Worm (Caenorhabditis elegans) whole organism, L4 larva: ENCODE data around the gene F56D3.1.

Source experiments
- F26F4.8 ChIP-seq: fragments of 200-800 bp; sonication (Bioruptor generic); conservative IDR thresholded peaks from 2 replicates; pipeline ENCODE4 v1.3.6; 2022; ENCODE audit warnings: missing genetic modification characterization, missing compliant biosample characterization
- R02D3.7 ChIP-seq: fragments of 150-350 bp; sonication (generic microtip); optimal IDR thresholded peaks from 3 replicates; lab custom pipeline; 2014; ENCODE audit warnings: missing biosample characterization, missing genetic modification characterization
- T26A8.4 ChIP-seq: fragments of 200-800 bp; sonication (Bioruptor generic); IDR thresholded peaks from 2 replicates; pipeline ENCODE4 v1.3.6; 2022; ENCODE audit warnings: missing genetic modification characterization, missing compliant biosample characterization
- ZK546.5 ChIP-seq, 2 experiments: sonication (generic microtip); optimal IDR thresholded peaks; 2 replicates each; lab custom pipeline; 2017; ENCODE audit warnings: missing biosample characterization in 2 of 2, missing genetic modification characterization in 2 of 2
- ama-1 ChIP-seq: fragments of 150-350 bp; optimal IDR thresholded peaks from 2 replicates; lab custom pipeline; 2014; ENCODE audit warnings: inconsistent platforms, mixed read lengths
- ceh-82 ChIP-seq: sonication (generic microtip); optimal IDR thresholded peaks from 2 replicates; lab custom pipeline; 2017; ENCODE audit warnings: missing biosample characterization, missing genetic modification characterization
- cey-2 ChIP-seq: sonication (generic microtip); optimal IDR thresholded peaks from 3 replicates; lab custom pipeline; 2017; ENCODE audit warnings: missing genetic modification characterization, mild to moderate bottlenecking, missing compliant biosample characterization, antibody characterized with exemption, borderline replicate concordance; ENCODE audit not compliant: insufficient read depth
- ctbp-1 ChIP-seq: fragments of 200-800 bp; sonication (Bioruptor generic); IDR thresholded peaks from 2 replicates; pipeline ENCODE4 v1.3.6; 2022; ENCODE audit warnings: missing genetic modification reagents, missing genetic modification characterization, missing compliant biosample characterization
- daf-12 ChIP-seq: fragments of 150-350 bp; optimal IDR thresholded peaks from 2 replicates; lab custom pipeline; 2014; ENCODE audit warnings: missing biosample characterization, missing genetic modification reagents, missing genetic modification characterization
- daf-16 ChIP-seq, 3 experiments: sonication (generic microtip); optimal IDR thresholded peaks; 2 replicates each; lab custom pipeline; 2016 to 2017; ENCODE audit warnings: missing genetic modification characterization in 3 of 3, missing genetic modification reagents in 3 of 3, mild to moderate bottlenecking in 2 of 3, missing compliant biosample characterization in 2 of 3, missing biosample characterization in 1 of 3, moderate library complexity in 1 of 3
- daf-19 ChIP-seq: fragments of 200-800 bp; sonication (Bioruptor generic); conservative IDR thresholded peaks from 2 replicates; pipeline ENCODE4 v1.3.6; 2022; ENCODE audit warnings: missing genetic modification characterization, missing compliant biosample characterization
- duxl-1 ChIP-seq: sonication (generic microtip); optimal IDR thresholded peaks from 2 replicates; lab custom pipeline; 2016; ENCODE audit warnings: mild to moderate bottlenecking, missing genetic modification characterization, moderate library complexity, missing compliant biosample characterization; ENCODE audit not compliant: poor library complexity
- dve-1 ChIP-seq: sonication (generic microtip); optimal IDR thresholded peaks from 2 replicates; lab custom pipeline; 2017; ENCODE audit warnings: antibody characterized with exemption, mild to moderate bottlenecking, missing genetic modification characterization, missing compliant biosample characterization; ENCODE audit not compliant: insufficient read depth
- egl-27 ChIP-seq: sonication (generic microtip); optimal IDR thresholded peaks from 3 replicates; lab custom pipeline; 2017; ENCODE audit warnings: missing biosample characterization, missing genetic modification reagents, missing genetic modification characterization
- fkh-10 ChIP-seq: fragments of 150-350 bp; optimal IDR thresholded peaks from 2 replicates; lab custom pipeline; 2014; ENCODE audit warnings: missing biosample characterization, missing genetic modification reagents, missing genetic modification characterization
- fos-1 ChIP-seq: fragments of 150-350 bp; optimal IDR thresholded peaks from 2 replicates; lab custom pipeline; 2014; ENCODE audit warnings: missing biosample characterization, missing genetic modification characterization
- gei-8 ChIP-seq: fragments of 200-800 bp; sonication (Bioruptor generic); optimal IDR thresholded peaks from 2 replicates; lab custom pipeline; 2018; ENCODE audit warnings: mild to moderate bottlenecking, missing genetic modification characterization, missing compliant biosample characterization
- hif-1 ChIP-seq, 2 experiments: sonication (generic microtip); optimal IDR thresholded peaks; 2 replicates each; lab custom pipeline; 2016 to 2017; ENCODE audit warnings: missing compliant biosample characterization in 2 of 2, missing genetic modification characterization in 2 of 2, missing genetic modification reagents in 2 of 2, missing genotype in 2 of 2, mild to moderate bottlenecking in 1 of 2
- hlh-11 ChIP-seq: fragments of 200-800 bp; sonication (Bioruptor generic); optimal IDR thresholded peaks from 2 replicates; lab custom pipeline; 2018; ENCODE audit warnings: mild to moderate bottlenecking, missing genetic modification characterization, missing compliant biosample characterization
- hmg-1.1 ChIP-seq: fragments of 200-800 bp; sonication (Bioruptor generic); IDR thresholded peaks from 2 replicates; pipeline ENCODE4 v1.3.6; 2022; ENCODE audit warnings: missing genetic modification reagents, missing genetic modification characterization, missing compliant biosample characterization
- jun-1 ChIP-seq: fragments of 150-350 bp; optimal IDR thresholded peaks from 2 replicates; lab custom pipeline; 2014; ENCODE audit warnings: missing biosample characterization, missing genetic modification reagents, missing genetic modification characterization
- lin-29 ChIP-seq: fragments of 200-800 bp; sonication (Bioruptor generic); IDR thresholded peaks from 2 replicates; pipeline ENCODE4 v1.3.6; 2022; ENCODE audit warnings: missing genetic modification reagents, missing genetic modification characterization, missing compliant biosample characterization
- lir-3 ChIP-seq: sonication (generic microtip); optimal IDR thresholded peaks from 2 replicates; lab custom pipeline; 2016; ENCODE audit warnings: mild to moderate bottlenecking, missing genetic modification characterization, missing compliant biosample characterization
- mdt-29 ChIP-seq: fragments of 200-800 bp; sonication (Bioruptor generic); IDR thresholded peaks from 2 replicates; pipeline ENCODE4 v1.3.6; 2022; ENCODE audit warnings: missing genetic modification reagents, missing genetic modification characterization, missing compliant biosample characterization
- mes-2 ChIP-seq: sonication (generic microtip); optimal IDR thresholded peaks from 2 replicates; lab custom pipeline; 2016; ENCODE audit warnings: missing genotype, mild to moderate bottlenecking, missing genetic modification characterization, missing compliant biosample characterization; ENCODE audit not compliant: poor library complexity, severe bottlenecking
- mxl-2 ChIP-seq: fragments of 200-800 bp; sonication (Bioruptor generic); conservative IDR thresholded peaks from 2 replicates; pipeline ENCODE4 v1.3.6; 2022; ENCODE audit warnings: missing genetic modification reagents, missing genetic modification characterization, missing compliant biosample characterization
- nhr-28 ChIP-seq: fragments of 150-350 bp; optimal IDR thresholded peaks from 2 replicates; lab custom pipeline; 2014; ENCODE audit warnings: missing biosample characterization, missing genetic modification characterization
- nhr-41 ChIP-seq: fragments of 200-800 bp; sonication (Bioruptor generic); IDR thresholded peaks from 2 replicates; pipeline ENCODE4 v1.3.6; 2022; ENCODE audit warnings: missing genetic modification reagents, missing genetic modification characterization, missing compliant biosample characterization
- nhr-6 ChIP-seq: fragments of 150-350 bp; optimal IDR thresholded peaks from 2 replicates; lab custom pipeline; 2014; ENCODE audit warnings: missing biosample characterization, missing genetic modification characterization
- pha-4 ChIP-seq, 2 experiments: fragments of 150-350 bp in 1 of 2; fragments of 200-800 bp in 1 of 2; sonication (Bioruptor generic) in 1 of 2; IDR thresholded peaks in 1 of 2; optimal IDR thresholded peaks in 1 of 2; 2 replicates each; pipeline versions ENCODE4 v1.3.6 to Lab custom; 2014 to 2022; ENCODE audit warnings: missing genetic modification characterization in 2 of 2, missing genetic modification reagents in 2 of 2, missing biosample characterization in 1 of 2, missing compliant biosample characterization in 1 of 2
- php-3 ChIP-seq: fragments of 200-800 bp; sonication (Bioruptor generic); IDR thresholded peaks from 2 replicates; pipeline ENCODE4 v1.3.6; 2022; ENCODE audit warnings: missing genetic modification reagents, missing genetic modification characterization, missing compliant biosample characterization
- pqm-1 ChIP-seq: sonication (generic microtip); optimal IDR thresholded peaks from 2 replicates; lab custom pipeline; 2017; ENCODE audit warnings: missing biosample characterization, missing genetic modification characterization
- saeg-2 ChIP-seq: fragments of 200-800 bp; sonication (Bioruptor generic); IDR thresholded peaks from 2 replicates; pipeline ENCODE4 v1.3.6; 2022; ENCODE audit warnings: missing genetic modification reagents, missing genetic modification characterization, missing compliant biosample characterization
- sdz-12 ChIP-seq: fragments of 200-800 bp; sonication (Bioruptor generic); optimal IDR thresholded peaks from 2 replicates; lab custom pipeline; 2018; ENCODE audit warnings: mild to moderate bottlenecking, missing genetic modification characterization, missing compliant biosample characterization
- set-16 ChIP-seq: fragments of 200-800 bp; sonication (Bioruptor generic); IDR thresholded peaks from 2 replicates; pipeline ENCODE4 v1.3.6; 2022; ENCODE audit warnings: missing genetic modification reagents, missing genetic modification characterization, missing compliant biosample characterization
- skn-1 ChIP-seq: fragments of 150-350 bp; optimal IDR thresholded peaks from 2 replicates; lab custom pipeline; 2014; ENCODE audit warnings: missing biosample characterization, missing genetic modification characterization
- snpc-1.2 ChIP-seq: fragments of 200-800 bp; sonication (Bioruptor generic); IDR thresholded peaks from 2 replicates; pipeline ENCODE4 v1.3.6; 2022; ENCODE audit warnings: missing genetic modification reagents, missing genetic modification characterization, missing compliant biosample characterization
- tra-1 ChIP-seq: fragments of 200-800 bp; sonication (Bioruptor generic); IDR thresholded peaks from 2 replicates; pipeline ENCODE4 v1.3.6; 2022; ENCODE audit warnings: missing genetic modification reagents, missing genetic modification characterization, missing compliant biosample characterization
- unc-39 ChIP-seq: sonication (generic microtip); optimal IDR thresholded peaks from 2 replicates; lab custom pipeline; 2017; ENCODE audit warnings: missing biosample characterization, missing genetic modification characterization
- unc-62 ChIP-seq, 3 experiments: fragments of 150-350 bp in 1 of 3; sonication (generic microtip); optimal IDR thresholded peaks in 2 of 3; peaks in 1 of 3; 1 replicate in 1 of 3; 2 replicates in 2 of 3; lab custom pipeline; 2014 to 2017; ENCODE audit warnings: missing biosample characterization in 3 of 3, missing genetic modification characterization in 3 of 3, missing genetic modification reagents in 3 of 3, missing genotype in 1 of 3
- vab-7 ChIP-seq: fragments of 200-800 bp; sonication (Bioruptor generic); IDR thresholded peaks from 2 replicates; pipeline ENCODE4 v1.3.6; 2022; ENCODE audit warnings: missing genetic modification reagents, missing genetic modification characterization, missing compliant biosample characterization
- zag-1 ChIP-seq: fragments of 150-350 bp; optimal IDR thresholded peaks from 2 replicates; lab custom pipeline; 2014; ENCODE audit warnings: missing biosample characterization, missing genetic modification characterization
- zfp-3 ChIP-seq: fragments of 200-800 bp; sonication (Bioruptor generic); conservative IDR thresholded peaks from 2 replicates; pipeline ENCODE4 v1.3.6; 2022; ENCODE audit warnings: missing genetic modification reagents, missing genetic modification characterization, missing compliant biosample characterization
- zip-11 ChIP-seq: fragments of 200-800 bp; sonication (Bioruptor generic); IDR thresholded peaks from 2 replicates; pipeline ENCODE4 v1.3.6; 2022; ENCODE audit warnings: missing genetic modification characterization, missing compliant biosample characterization

Gene F56D3.1

ce11 chrII:4183979-4184378 lies 37.8 kb downstream of the F56D3.1 start:
- no peak for TF ChIP-seq set-16
- TF ChIP-seq mdt-29 (GFP tag; lab: Robert Waterston, UW) = no peak
- TF ChIP-seq skn-1 = no peak
- 0 out of 2 replicates have a peak, but pooled peaks have one; percentile 22 for TF ChIP-seq hmg-1.1 (GFP tag; lab: Robert Waterston, UW)
- peak; percentile 8 for TF ChIP-seq nhr-28 (tag; lab: Kevin White, UChicago)
- TF ChIP-seq ctbp-1 = no peak
- TF ChIP-seq mes-2 (tag; lab: Kevin White, UChicago) = no peak
- TF ChIP-seq fkh-10 (GFP tag; lab: Kevin White, UChicago) = no peak
- no peak for TF ChIP-seq unc-39 (tag; lab: Kevin White, UChicago)
- TF ChIP-seq fos-1 (tag; lab: Kevin White, UChicago) = no peak
- TF ChIP-seq pha-4 (GFP tag; IDR thresholded peaks at IDR 0.05; lab: Robert Waterston, UW) = no peak
- TF ChIP-seq pha-4 (tag; optimal IDR thresholded peaks at IDR 0.05; lab: Kevin White, UChicago) = no peak
- no peak for TF ChIP-seq nhr-6 (tag; lab: Kevin White, UChicago)
- TF ChIP-seq daf-16 (GFP tag; optimal IDR thresholded peaks at IDR 0.05; lab: Kevin White, UChicago) = peak in 1 of 2 experiments; percentile 21
- TF ChIP-seq daf-16 (tag; optimal IDR thresholded peaks at IDR 0.05; lab: Kevin White, UChicago) = no peak
- TF ChIP-seq hlh-11 (tag; lab: Kevin White, UChicago) = no peak
- no peak for TF ChIP-seq nhr-41 (GFP tag; lab: Robert Waterston, UW)
- no peak for TF ChIP-seq ceh-82 (tag; lab: Kevin White, UChicago)
- no peak for TF ChIP-seq duxl-1 (tag; lab: Kevin White, UChicago)
- TF ChIP-seq vab-7 (GFP tag; lab: Robert Waterston, UW) = no peak
- no peak for TF ChIP-seq lin-29
- TF ChIP-seq gei-8 = no peak
- TF ChIP-seq egl-27 = no peak
- TF ChIP-seq sdz-12 (GFP tag; lab: Kevin White, UChicago) = no peak
- TF ChIP-seq daf-12 (tag; lab: Kevin White, UChicago) = no peak
- no peak for TF ChIP-seq zip-11
- TF ChIP-seq ama-1 (lab: Kevin White, UChicago) = no peak
- TF ChIP-seq, all 104 proteins: peak for 3

ce11 chrII:4186364-4186763 lies 40.2 kb downstream of the F56D3.1 start, which contains the start of gene cpna-1:
Gene cpna-1, plus strand, starts transcription at chrII:4186664.
- TF ChIP-seq php-3 (GFP tag; lab: Robert Waterston, UW) = no peak
- no peak for TF ChIP-seq snpc-1.2 (GFP tag; lab: Robert Waterston, UW)
- TF ChIP-seq set-16 = 0 out of 2 replicates have a peak, but pooled peaks have one; percentile 33
- TF ChIP-seq daf-19 (GFP tag; lab: Robert Waterston, UW) = no peak
- no peak for TF ChIP-seq mxl-2 (GFP tag; lab: Robert Waterston, UW)

- no peak for TF ChIP-seq saeg-2 (GFP tag; lab: Robert Waterston, UW)
- peak; percentile 89 for TF ChIP-seq nhr-28 (tag; lab: Kevin White, UChicago)
- no peak for TF ChIP-seq hif-1 (tag; optimal IDR thresholded peaks at IDR 0.05; lab: Kevin White, UChicago)
- no peak for TF ChIP-seq jun-1
- no peak for TF ChIP-seq ZK546.5 (tag; optimal IDR thresholded peaks at IDR 0.05; lab: Kevin White, UChicago)
- no peak for TF ChIP-seq duxl-1 (tag; lab: Kevin White, UChicago)
- peak; percentile 53 for TF ChIP-seq dve-1 (tag; lab: Kevin White, UChicago)
- TF ChIP-seq pqm-1 = peak; percentile 77
- peak; percentile 68 for TF ChIP-seq hlh-11 (tag; lab: Kevin White, UChicago)
- TF ChIP-seq cey-2 (tag; lab: Kevin White, UChicago) = no peak
- peak; percentile 25; the same call in 1 of the 2 replicates for TF ChIP-seq tra-1 (GFP tag; lab: Robert Waterston, UW)
- peak in 1 of 2 experiments; percentile 43 for TF ChIP-seq unc-62 (GFP tag; optimal IDR thresholded peaks at IDR 0.05 in 1 of 2; lab: Kevin White, UChicago)
- TF ChIP-seq unc-62 (tag; optimal IDR thresholded peaks at IDR 0.05; lab: Kevin White, UChicago) = no peak
- TF ChIP-seq ctbp-1 = no peak
- no peak for TF ChIP-seq daf-16 (GFP tag; optimal IDR thresholded peaks at IDR 0.05; lab: Kevin White, UChicago)
- TF ChIP-seq daf-16 (tag; optimal IDR thresholded peaks at IDR 0.05; lab: Kevin White, UChicago) = peak; percentile 58
- no peak for TF ChIP-seq T26A8.4 (GFP tag; lab: Robert Waterston, UW)
- TF ChIP-seq snpc-1.2 (GFP tag; lab: Robert Waterston, UW) = no peak
- peak; percentile 18 for TF ChIP-seq mes-2 (tag; lab: Kevin White, UChicago)
- no peak for TF ChIP-seq sdz-12 (GFP tag; lab: Kevin White, UChicago)
- TF ChIP-seq F26F4.8 (GFP tag; lab: Robert Waterston, UW) = no peak
- TF ChIP-seq R02D3.7 (tag; lab: Kevin White, UChicago) = no peak
- no peak for TF ChIP-seq unc-39 (tag; lab: Kevin White, UChicago)
- TF ChIP-seq zag-1 (tag; lab: Kevin White, UChicago) = no peak
- TF ChIP-seq lir-3 (tag; lab: Kevin White, UChicago) = no peak
- TF ChIP-seq zfp-3 = no peak
- TF ChIP-seq ceh-82 (tag; lab: Kevin White, UChicago) = no peak
Measured at ce11 chrII:4194127-4194526, 48.0 kb downstream of the F56D3.1 start, which contains the start of gene mth-2. Gene mth-2, minus strand, starts transcription at chrII:4194314.
